Worm (Caenorhabditis elegans): ENCODE measurements around the gene srt-6.

ce11 chrV:7386052-7386573, 22.5 kb downstream of the srt-6 start, which contains the start of gene srp-6:
- TF ChIP-seq pha-4 (tag; optimal IDR thresholded peaks at IDR 0.05) = no peak
- TF ChIP-seq ZK185.1 (tag; optimal IDR thresholded peaks at IDR 0.05; ENCODE audit: poor library complexity, severe bottlenecking) = no peak
- TF ChIP-seq C06A6.2 (GFP tag; conservative IDR thresholded peaks at IDR 0.05) = no peak
- no peak for TF ChIP-seq rec-8 (tag; optimal IDR thresholded peaks at IDR 0.05)
- no peak for TF ChIP-seq snpc-4 (GFP tag; optimal IDR thresholded peaks at IDR 0.05)
- no peak for TF ChIP-seq snpc-4 (tag; optimal IDR thresholded peaks at IDR 0.05)
- no peak for TF ChIP-seq T07F8.4 (tag; optimal IDR thresholded peaks at IDR 0.05)
- no peak for TF ChIP-seq gei-17 (GFP tag; optimal IDR thresholded peaks at IDR 0.05)
- TF ChIP-seq ama-1 (optimal IDR thresholded peaks at IDR 0.05) = no peak
- TF ChIP-seq ama-1 (GFP tag; optimal IDR thresholded peaks at IDR 0.05) = no peak
- TF ChIP-seq unc-62 (GFP tag; optimal IDR thresholded peaks at IDR 0.05) = no peak
- TF ChIP-seq F23B12.7 (tag; optimal IDR thresholded peaks at IDR 0.05; ENCODE audit: insufficient read depth) = no peak
- no peak for TF ChIP-seq ztf-26 (tag; optimal IDR thresholded peaks at IDR 0.05)
- TF ChIP-seq ceh-79 (tag; optimal IDR thresholded peaks at IDR 0.05) = no peak
- TF ChIP-seq F57A8.1 (GFP tag; optimal IDR thresholded peaks at IDR 0.05) = no peak
- no peak for TF ChIP-seq nhr-90 (tag; optimal IDR thresholded peaks at IDR 0.05)

Data from whole organism, young adult.